Worm (Caenorhabditis elegans) whole organism, L1 larva: ENCODE measurements around the gene C25H3.7.

Source experiments
- F16B12.6 ChIP-seq: fragments of 150-350 bp; optimal IDR thresholded peaks from 2 replicates; lab custom pipeline; 2014; ENCODE audit warnings: missing biosample characterization, missing genetic modification characterization
- Y116A8C.19 ChIP-seq: sonication (generic microtip); optimal IDR thresholded peaks from 2 replicates; lab custom pipeline; 2016; ENCODE audit warnings: missing compliant biosample characterization, missing genetic modification characterization, borderline replicate concordance
- aha-1 ChIP-seq: fragments of 150-350 bp; optimal IDR thresholded peaks from 2 replicates; lab custom pipeline; 2014; ENCODE audit warnings: missing biosample characterization, missing genetic modification characterization
- dpl-1 ChIP-seq, 3 experiments: fragments of 150-350 bp in 2 of 3; sonication (generic microtip) in 1 of 3; optimal IDR thresholded peaks; 2 replicates each; lab custom pipeline; 2014 to 2017; ENCODE audit warnings: missing biosample characterization in 3 of 3, missing genetic modification characterization in 3 of 3, missing genetic modification reagents in 3 of 3
- egl-27 ChIP-seq, 2 experiments: fragments of 150-350 bp in 1 of 2; sonication (generic microtip); optimal IDR thresholded peaks; 3 replicates each; lab custom pipeline; 2017 to 2018; ENCODE audit warnings: missing biosample characterization in 2 of 2, missing genetic modification characterization in 2 of 2, missing genetic modification reagents in 2 of 2
- elt-3 ChIP-seq, 6 experiments: fragments of 150-350 bp in 1 of 6; sonication (generic microtip); optimal IDR thresholded peaks; 2 replicates each; lab custom pipeline; 2017 to 2018; ENCODE audit warnings: missing biosample characterization in 6 of 6, missing genetic modification characterization in 6 of 6, inconsistent platforms in 1 of 6
- grh-1 ChIP-seq: fragments of 200-800 bp; sonication (Bioruptor generic); IDR thresholded peaks from 2 replicates; pipeline ENCODE4 v1.3.6; 2022; ENCODE audit warnings: missing genetic modification reagents, missing genetic modification characterization, missing compliant biosample characterization
- hpl-2 ChIP-seq: fragments of 150-350 bp; optimal IDR thresholded peaks from 2 replicates; lab custom pipeline; 2014; ENCODE audit warnings: missing biosample characterization, missing genetic modification reagents, missing genetic modification characterization
- nhr-11 ChIP-seq: fragments of 150-350 bp; optimal IDR thresholded peaks from 2 replicates; lab custom pipeline; 2014; ENCODE audit warnings: missing biosample characterization, missing genetic modification characterization
- nhr-12 ChIP-seq: sonication (generic microtip); optimal IDR thresholded peaks from 2 replicates; lab custom pipeline; 2017; ENCODE audit warnings: missing biosample characterization, missing genetic modification characterization
- nhr-77 ChIP-seq: fragments of 150-350 bp; optimal IDR thresholded peaks from 2 replicates; lab custom pipeline; 2014; ENCODE audit warnings: missing biosample characterization, missing genetic modification characterization
- tbx-2 ChIP-seq: sonication (generic microtip); optimal IDR thresholded peaks from 2 replicates; lab custom pipeline; 2016; ENCODE audit warnings: missing genetic modification characterization, missing compliant biosample characterization
- unc-86 ChIP-seq: sonication (generic microtip); optimal IDR thresholded peaks from 2 replicates; lab custom pipeline; 2016; ENCODE audit warnings: missing genetic modification characterization, missing compliant biosample characterization
- zag-1 ChIP-seq: fragments of 150-350 bp; optimal IDR thresholded peaks from 2 replicates; lab custom pipeline; 2014; ENCODE audit warnings: missing biosample characterization, missing genetic modification characterization

- no peak for TF ChIP-seq F16B12.6 (tag; lab: Kevin White, UChicago)
- TF ChIP-seq zag-1 (tag; lab: Kevin White, UChicago), result no peak
- no peak for TF ChIP-seq nhr-12 (tag; lab: Kevin White, UChicago)
- TF ChIP-seq nhr-11 (tag; lab: Kevin White, UChicago), result no peak
- no peak for TF ChIP-seq dpl-1 (GFP tag; optimal IDR thresholded peaks at IDR 0.05; lab: Kevin White, UChicago)
- TF ChIP-seq Y116A8C.19 (tag; lab: Kevin White, UChicago), result no peak
- TF ChIP-seq tbx-2 (tag; lab: Kevin White, UChicago), result no peak
- no peak for TF ChIP-seq unc-86 (tag; lab: Kevin White, UChicago)
- TF ChIP-seq grh-1 (GFP tag; lab: Robert Waterston, UW), result no peak
- no peak for TF ChIP-seq hpl-2 (GFP tag; lab: Kevin White, UChicago)
- TF ChIP-seq aha-1 (tag; lab: Kevin White, UChicago), result no peak
- TF ChIP-seq egl-27 (tag; optimal IDR thresholded peaks at IDR 0.05; lab: Kevin White, UChicago), result no peak
- TF ChIP-seq nhr-77, result no peak
- TF ChIP-seq elt-3 (tag; optimal IDR thresholded peaks at IDR 0.05; lab: Kevin White, UChicago), result no peak
Observed at ce11 chrII:5668830-5669229, at the start of gene C25H3.7.
